Worm (Caenorhabditis elegans) whole organism, midembryonic: ENCODE results near the gene tatn-1.

Source experiments
- T22C8.4 ChIP-seq: fragments of 200-800 bp; sonication (Bioruptor generic); IDR thresholded peaks from 2 replicates; pipeline ENCODE4 v1.3.6; 2022; ENCODE audit warnings: missing genetic modification characterization, missing compliant biosample characterization
- cog-1 ChIP-seq: sonication (generic microtip); optimal IDR thresholded peaks from 2 replicates; lab custom pipeline; 2016; ENCODE audit warnings: missing genetic modification characterization, missing compliant biosample characterization
- flt-1 ChIP-seq: fragments of 200-800 bp; sonication (Bioruptor generic); IDR thresholded peaks from 2 replicates; pipeline ENCODE4 v1.3.6; 2022; ENCODE audit warnings: missing genetic modification characterization, missing compliant biosample characterization
- klf-2 ChIP-seq: fragments of 200-800 bp; sonication (Bioruptor generic); conservative IDR thresholded peaks from 2 replicates; pipeline ENCODE4 v1.3.6; 2022; ENCODE audit warnings: missing genetic modification reagents, missing genetic modification characterization, missing compliant biosample characterization
- med-1 ChIP-seq: sonication (generic microtip); optimal IDR thresholded peaks from 2 replicates; lab custom pipeline; 2017; ENCODE audit warnings: missing genetic modification characterization, mild to moderate bottlenecking, missing compliant biosample characterization, antibody characterized with exemption, missing genetic modification reagents; ENCODE audit not compliant: insufficient read depth
- ref-1 ChIP-seq: fragments of 200-800 bp; sonication (Bioruptor generic); conservative IDR thresholded peaks from 2 replicates; pipeline ENCODE4 v1.3.6; 2022; ENCODE audit warnings: missing genetic modification reagents, missing genetic modification characterization, missing compliant biosample characterization
- tab-1 ChIP-seq: fragments of 200-800 bp; sonication (Bioruptor generic); IDR thresholded peaks from 2 replicates; pipeline ENCODE4 v1.3.6; 2022; ENCODE audit warnings: missing genetic modification characterization, missing compliant biosample characterization
- ztf-23 ChIP-seq: fragments of 200-800 bp; sonication (Bioruptor generic); IDR thresholded peaks from 2 replicates; pipeline ENCODE4 v1.3.6; 2022; ENCODE audit warnings: missing genetic modification reagents, missing genetic modification characterization, missing compliant biosample characterization
- ztf-29 ChIP-seq: fragments of 200-800 bp; sonication (Bioruptor generic); IDR thresholded peaks from 2 replicates; pipeline ENCODE4 v1.3.6; 2022; ENCODE audit warnings: missing genetic modification reagents, missing genetic modification characterization, missing compliant biosample characterization

tatn-1 gene

DNA sequence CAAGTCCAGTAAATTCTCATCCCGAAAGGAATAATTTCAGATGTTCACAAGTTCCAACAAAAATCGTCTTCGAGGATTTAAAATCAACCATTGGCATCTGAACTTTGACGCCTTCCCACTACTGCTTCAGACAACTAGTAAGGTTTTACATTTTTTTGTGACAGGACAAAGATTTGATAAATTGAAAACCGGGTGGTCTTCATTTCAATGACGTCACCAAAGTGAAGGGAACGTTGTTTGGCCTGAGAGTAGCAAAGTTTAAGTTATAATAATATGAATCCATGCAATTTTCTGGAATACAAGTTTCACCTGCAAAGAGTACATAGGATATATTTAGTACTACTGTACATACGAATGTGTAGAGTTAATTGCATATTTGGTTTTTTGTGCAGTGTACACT is 3.4 kb downstream of the tatn-1 start:
- TF ChIP-seq tab-1: no peak
- no peak for TF ChIP-seq T22C8.4 (GFP tag; lab: Robert Waterston, UW)
- TF ChIP-seq klf-2 (GFP tag; lab: Robert Waterston, UW): no peak
- no peak for TF ChIP-seq ref-1 (GFP tag; lab: Robert Waterston, UW)
- TF ChIP-seq med-1 (GFP tag; lab: Kevin White, UChicago): no peak
- no peak for TF ChIP-seq ztf-23
- no peak for TF ChIP-seq cog-1
- no peak for TF ChIP-seq flt-1 (GFP tag; lab: Robert Waterston, UW)
- TF ChIP-seq ztf-29: no peak

DNA sequence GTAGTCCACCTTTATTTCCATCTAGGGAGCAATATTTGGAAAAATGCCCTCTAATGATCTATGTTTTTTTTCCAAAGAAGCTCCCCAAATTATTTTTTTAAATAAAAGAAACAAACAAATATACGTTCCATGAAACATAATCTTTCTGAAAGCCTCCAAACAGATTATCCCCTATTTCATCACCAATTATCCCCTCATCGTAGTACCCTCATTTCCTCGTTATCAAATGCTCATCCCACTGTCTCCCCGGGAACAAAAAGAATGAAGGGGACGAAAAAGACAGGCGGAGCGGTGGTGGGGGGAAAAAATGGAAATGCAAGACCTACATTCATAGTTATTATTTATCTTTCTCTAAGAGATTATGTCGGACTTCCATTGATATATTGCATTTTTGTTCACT is 6.6 kb downstream of the tatn-1 start:
- no peak for TF ChIP-seq ref-1 (GFP tag; lab: Robert Waterston, UW)
- no peak for TF ChIP-seq klf-2 (GFP tag; lab: Robert Waterston, UW)
- TF ChIP-seq cog-1: no peak
- TF ChIP-seq ztf-23: no peak
- TF ChIP-seq med-1 (GFP tag; lab: Kevin White, UChicago): no peak
- TF ChIP-seq ztf-29: no peak
- TF ChIP-seq T22C8.4 (GFP tag; lab: Robert Waterston, UW): no peak
- no peak for TF ChIP-seq flt-1 (GFP tag; lab: Robert Waterston, UW)
- no peak for TF ChIP-seq tab-1

DNA sequence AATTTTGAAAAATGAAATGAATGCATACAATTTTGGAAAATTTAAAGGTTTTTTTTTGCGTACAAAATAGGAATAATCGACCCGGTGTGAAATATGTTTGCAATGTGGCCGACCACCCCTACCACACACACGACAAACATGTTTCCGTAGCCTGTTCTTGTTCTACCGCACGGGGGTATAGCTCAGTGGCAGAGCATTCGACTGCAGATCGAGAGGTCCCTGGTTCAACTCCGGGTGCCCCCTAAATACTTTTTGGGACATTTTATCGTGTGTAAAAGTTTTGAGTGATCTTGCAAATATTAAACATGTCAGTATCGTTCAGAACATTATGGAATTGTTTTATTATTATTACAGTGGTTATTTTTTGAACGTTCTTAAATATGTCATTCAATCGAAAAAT is 13.9 kb downstream of the tatn-1 start:
- TF ChIP-seq ztf-29: peak; percentile 84
- peak; percentile 88 for TF ChIP-seq ztf-23
- peak; percentile 82 for TF ChIP-seq ref-1 (GFP tag; lab: Robert Waterston, UW)
- TF ChIP-seq med-1 (GFP tag; lab: Kevin White, UChicago): peak; percentile 45
- peak; percentile 86 for TF ChIP-seq klf-2 (GFP tag; lab: Robert Waterston, UW)
- TF ChIP-seq T22C8.4 (GFP tag; lab: Robert Waterston, UW): peak; percentile 76
- TF ChIP-seq tab-1: peak; percentile 96
- TF ChIP-seq cog-1: peak; percentile 67
- peak; percentile 95 for TF ChIP-seq flt-1 (GFP tag; lab: Robert Waterston, UW)

DNA sequence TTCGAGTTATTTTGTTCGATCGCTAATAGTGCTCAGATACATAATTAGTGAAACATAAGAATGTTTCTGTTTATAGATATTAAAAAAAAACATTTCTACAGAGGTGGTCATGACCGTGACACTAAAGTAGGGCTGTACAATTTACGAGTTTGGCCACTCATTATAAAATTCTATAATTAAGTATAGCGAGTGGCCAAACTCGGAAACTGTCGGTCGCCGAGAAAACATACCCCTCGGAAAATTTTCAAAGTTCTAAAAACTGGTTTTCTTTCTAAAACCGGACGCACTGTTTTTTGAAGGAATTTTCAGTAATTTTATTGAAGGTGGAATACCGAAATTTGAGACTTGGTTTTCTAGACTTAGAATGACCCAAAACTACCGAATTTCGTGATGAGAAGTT is 14.9 kb downstream of the tatn-1 start:
- TF ChIP-seq T22C8.4 (GFP tag; lab: Robert Waterston, UW): no peak
- no peak for TF ChIP-seq tab-1
- TF ChIP-seq klf-2 (GFP tag; lab: Robert Waterston, UW): no peak
- TF ChIP-seq ztf-29: no peak

DNA sequence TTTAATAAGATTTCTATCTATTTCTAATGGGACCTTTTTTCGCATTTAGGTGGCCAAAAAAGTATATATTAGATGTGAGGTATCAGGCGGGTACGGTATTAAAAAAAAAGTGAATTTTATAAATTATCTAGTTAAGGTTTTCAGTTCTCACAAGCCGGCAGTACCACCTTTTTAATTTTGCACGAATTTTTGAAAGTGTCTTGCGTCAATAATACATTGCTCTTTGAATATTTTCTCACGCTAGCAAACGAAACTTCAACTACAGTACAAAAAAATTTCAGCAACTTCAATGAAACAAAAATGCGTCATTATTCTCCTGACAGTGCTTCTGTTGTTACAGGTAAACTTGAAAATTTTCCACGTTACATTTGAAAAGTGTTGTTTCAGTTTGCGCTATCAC is 16.1 kb downstream of the tatn-1 start, which contains the start of gene F42D1.4:
TSS of gene F42D1.4 (plus strand) at position 301 of the 400 bp plus-strand sequence.
- TF ChIP-seq flt-1 (GFP tag; lab: Robert Waterston, UW) (no peak), med-1 (GFP tag; lab: Kevin White, UChicago) (no peak), cog-1 (no peak), ref-1 (GFP tag; lab: Robert Waterston, UW) (no peak), klf-2 (GFP tag; lab: Robert Waterston, UW) (no peak), ztf-23 (no peak), T22C8.4 (GFP tag; lab: Robert Waterston, UW) (no peak), tab-1 (no peak), ztf-29 (no peak)

DNA sequence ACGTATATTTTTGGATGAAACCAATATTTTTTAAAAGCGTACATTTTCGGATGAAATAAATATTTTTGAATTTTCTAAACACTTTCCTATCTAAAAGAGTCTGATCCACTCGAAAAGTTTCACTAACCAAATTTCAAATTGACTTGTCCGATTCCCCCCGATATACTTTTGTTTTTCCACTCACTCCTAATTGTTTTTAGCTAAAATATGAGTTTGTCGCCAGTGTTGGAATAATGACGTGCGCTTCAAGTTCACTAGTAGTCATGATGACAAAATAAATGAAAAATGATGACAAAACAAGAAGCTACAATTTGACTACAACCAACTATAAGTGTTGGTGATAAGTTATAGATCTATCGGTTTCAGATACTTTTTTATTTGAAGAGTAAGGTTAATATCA is 18.0 kb downstream of the tatn-1 start:
- TF ChIP-seq med-1 (GFP tag; lab: Kevin White, UChicago): no peak
- TF ChIP-seq ztf-29: no peak
- TF ChIP-seq flt-1 (GFP tag; lab: Robert Waterston, UW): no peak
- no peak for TF ChIP-seq cog-1
- no peak for TF ChIP-seq tab-1
- TF ChIP-seq T22C8.4 (GFP tag; lab: Robert Waterston, UW): no peak
- no peak for TF ChIP-seq klf-2 (GFP tag; lab: Robert Waterston, UW)
- no peak for TF ChIP-seq ztf-23
- TF ChIP-seq ref-1 (GFP tag; lab: Robert Waterston, UW): no peak

DNA sequence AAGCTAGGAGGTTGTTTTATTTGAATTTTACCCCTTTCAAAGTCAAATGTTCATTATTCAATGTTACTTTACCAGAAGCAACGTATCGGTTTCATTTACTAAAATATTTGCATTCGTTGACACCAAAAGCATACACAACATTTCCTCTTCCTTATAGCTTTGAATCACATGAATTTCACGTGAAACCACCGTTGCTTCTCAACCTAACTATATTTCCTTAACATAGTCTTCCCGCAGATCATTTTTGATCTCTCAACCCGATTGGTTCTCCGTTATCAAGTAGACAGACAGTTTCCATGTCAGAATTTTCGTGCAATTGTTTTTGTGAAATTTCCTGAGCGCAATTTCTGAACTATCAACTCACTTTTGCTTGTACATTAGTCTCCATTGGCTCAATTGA is 19.1 kb downstream of the tatn-1 start:
- TF ChIP-seq ref-1 (GFP tag; lab: Robert Waterston, UW): no peak
- no peak for TF ChIP-seq flt-1 (GFP tag; lab: Robert Waterston, UW)
- no peak for TF ChIP-seq ztf-23
- TF ChIP-seq T22C8.4 (GFP tag; lab: Robert Waterston, UW): no peak
- TF ChIP-seq ztf-29: no peak
- TF ChIP-seq cog-1: no peak

DNA sequence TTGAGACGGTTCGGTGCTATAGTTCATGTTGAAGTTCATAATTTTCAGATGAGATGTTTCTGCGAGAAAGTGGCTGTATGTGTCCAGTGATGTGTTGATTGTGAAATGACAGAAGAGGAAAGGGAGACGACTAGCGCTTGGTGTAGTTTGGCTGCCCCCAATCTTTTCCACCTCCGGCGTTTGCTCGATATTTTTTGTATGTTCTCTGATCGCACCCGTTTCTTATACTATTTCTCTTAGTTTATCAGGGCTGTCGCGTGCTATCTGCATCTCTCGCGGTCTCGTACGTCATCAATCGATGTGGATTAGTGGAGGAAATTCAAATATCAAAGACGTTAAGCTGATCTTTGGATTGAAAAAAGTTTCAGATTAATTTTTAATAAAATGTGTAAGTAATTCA is 19.9 kb downstream of the tatn-1 start, which contains the start of gene atf-4:
TSS of gene atf-4 (minus strand) at position 93 of the 400 bp plus-strand sequence.
- TF ChIP-seq flt-1 (GFP tag; lab: Robert Waterston, UW): no peak
- TF ChIP-seq med-1 (GFP tag; lab: Kevin White, UChicago): no peak
- TF ChIP-seq tab-1: no peak
- TF ChIP-seq ztf-29: no peak
- TF ChIP-seq T22C8.4 (GFP tag; lab: Robert Waterston, UW): 0 out of 2 replicates have a peak, but pooled peaks have one; percentile 46

DNA sequence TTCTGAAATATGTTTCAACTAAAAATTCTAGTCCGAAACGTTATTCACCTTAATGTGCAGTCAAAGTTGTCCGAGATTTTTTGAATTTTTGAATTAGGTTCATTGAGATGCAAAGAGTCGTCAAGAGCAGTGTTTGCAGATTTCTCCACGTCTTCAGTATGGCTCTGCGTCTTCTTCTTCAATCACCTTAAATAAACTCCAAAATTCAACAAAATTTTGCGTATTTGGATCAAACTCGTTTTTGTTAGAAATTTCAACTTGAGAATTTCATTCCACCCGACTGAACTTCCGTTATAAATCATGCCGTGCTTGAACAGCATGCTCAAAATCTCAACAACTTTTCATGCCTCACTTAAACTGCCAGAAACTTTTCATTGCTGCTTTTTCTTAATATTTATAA is 21.3 kb downstream of the tatn-1 start, which contains the start of gene T04C10.3:
TSS of gene T04C10.3 (plus strand) at position 301 of the 400 bp plus-strand sequence.
- TF ChIP-seq klf-2 (GFP tag; lab: Robert Waterston, UW): no peak
- TF ChIP-seq ztf-23: no peak
- TF ChIP-seq ref-1 (GFP tag; lab: Robert Waterston, UW): no peak
- TF ChIP-seq flt-1 (GFP tag; lab: Robert Waterston, UW): no peak
- no peak for TF ChIP-seq tab-1
- no peak for TF ChIP-seq ztf-29
- no peak for TF ChIP-seq T22C8.4 (GFP tag; lab: Robert Waterston, UW)
- TF ChIP-seq med-1 (GFP tag; lab: Kevin White, UChicago): no peak
- no peak for TF ChIP-seq cog-1

DNA sequence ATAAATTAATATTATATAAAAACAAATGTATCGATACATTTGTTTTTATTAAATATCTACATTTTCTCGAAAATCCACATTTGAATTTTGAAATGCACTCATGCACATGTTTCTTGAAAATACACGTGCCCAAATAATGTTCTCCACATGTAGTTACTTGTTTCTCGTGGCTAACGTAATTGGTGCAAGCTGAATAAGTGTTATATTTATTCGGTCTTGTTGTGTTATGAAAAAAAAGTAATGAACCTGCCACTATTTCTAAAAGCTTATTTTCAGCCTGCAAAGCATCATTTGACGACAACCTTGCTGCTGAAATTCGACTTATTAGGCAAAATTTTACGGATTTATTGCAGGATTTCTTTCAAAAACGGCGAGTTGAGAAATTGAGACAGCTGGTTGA is 22.6 kb downstream of the tatn-1 start:
- TF ChIP-seq ztf-23 (0 out of 2 replicates have a peak, but pooled peaks have one; percentile 51), T22C8.4 (GFP tag; lab: Robert Waterston, UW) (no peak), med-1 (GFP tag; lab: Kevin White, UChicago) (no peak), klf-2 (GFP tag; lab: Robert Waterston, UW) (no peak), ztf-29 (no peak), flt-1 (GFP tag; lab: Robert Waterston, UW) (no peak), tab-1 (no peak), cog-1 (peak; percentile 65), ref-1 (GFP tag; lab: Robert Waterston, UW) (no peak)
